Fruit fly (Drosophila melanogaster): ENCODE results near the gene BBS8.

DNA sequence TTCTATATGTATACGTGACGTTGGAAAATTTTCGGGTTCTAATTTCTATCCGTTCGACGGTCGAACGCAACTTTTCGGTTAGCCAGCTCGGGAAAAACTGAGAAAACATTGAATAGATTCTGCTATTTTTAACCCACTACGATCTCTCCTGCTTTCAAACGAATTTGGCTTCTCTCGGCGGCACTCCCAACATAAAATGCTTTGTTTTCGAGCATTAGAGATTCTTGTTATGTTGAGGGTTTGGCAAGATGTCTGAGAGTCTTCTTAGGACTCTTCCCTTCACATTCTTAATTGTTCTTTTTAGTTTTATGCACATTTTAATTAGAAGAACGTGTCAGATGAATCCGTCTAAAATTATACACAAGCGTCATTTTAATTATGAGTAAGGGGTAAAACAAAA lies 20.6 kb upstream of the BBS8 start, which contains the start of gene CG4213:
- TF ChIP-seq CG16779 (tag; optimal IDR thresholded peaks at IDR 0.05) (no peak), CG6854 (GFP tag; optimal IDR thresholded peaks at IDR 0.05) (no peak), CG6276 (GFP tag; optimal IDR thresholded peaks at IDR 0.05) (no peak), Gug (GFP tag; IDR thresholded peaks at IDR 0.05) (no peak), eg (GFP tag; IDR thresholded peaks at IDR 0.05) (no peak), Eip75B (GFP tag; optimal IDR thresholded peaks at IDR 0.05) (no peak), Met (GFP tag; optimal IDR thresholded peaks at IDR 0.05) (no peak), OdsH (GFP tag; optimal IDR thresholded peaks at IDR 0.05) (no peak), achi (GFP tag; optimal IDR thresholded peaks at IDR 0.05) (no peak), Lpt (GFP tag; optimal IDR thresholded peaks at IDR 0.05) (no peak), net (GFP tag; optimal IDR thresholded peaks at IDR 0.05) (no peak), salr (GFP tag; optimal IDR thresholded peaks at IDR 0.05) (no peak)

Measured in whole organism, prepupa.